Fruit fly (Drosophila melanogaster) S2 (cell line): ENCODE results near the gene CG2157.

Experiments used
- CG8478 ChIP-seq: fragments of >200 bp; optimal IDR thresholded peaks from 2 replicates; lab custom pipeline; 2018
- CTCF ChIP-seq, 2 experiments: fragments of >200 bp; optimal IDR thresholded peaks; 2 replicates each; lab custom pipeline; 2018

DNA sequence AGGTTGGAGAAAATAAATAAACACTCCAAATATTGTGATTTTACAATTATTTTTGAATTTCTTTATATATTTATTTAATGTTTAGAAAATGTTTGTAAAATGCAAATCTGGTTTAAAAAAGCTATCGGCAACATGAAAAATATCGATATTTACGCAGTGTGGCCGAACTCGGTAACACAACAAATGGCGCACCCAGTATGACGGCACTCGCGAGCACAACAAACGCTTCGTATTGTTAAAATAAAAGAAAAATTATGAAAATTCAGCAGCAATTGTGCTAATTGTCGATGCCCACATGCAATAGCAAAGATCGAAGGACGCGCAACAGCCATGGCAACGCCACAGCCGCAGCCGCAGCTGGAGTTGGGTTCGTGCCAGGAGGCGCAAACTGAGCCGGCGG lies 20.5 kb upstream of the CG2157 start, which contains the start of gene CG2202:
- TF ChIP-seq CTCF (optimal IDR thresholded peaks at IDR 0.05; lab: Kevin White, UChicago), result no peak
- TF ChIP-seq CG8478, result no peak
